Fruit fly (Drosophila melanogaster): ENCODE data around the gene CG14229.
A peak's percentile ranks its signal among the peaks of the same experiment; 100 is the strongest.

CG14229 gene

dm6 chrX:19694792-19695558, at the start of gene CG14229:
CG14229 (minus strand) TSS chrX:19695250.
- TF ChIP-seq Hr39 (GFP tag; optimal IDR thresholded peaks at IDR 0.05) (peak; percentile 34), esn (GFP tag; optimal IDR thresholded peaks at IDR 0.05) (peak; percentile 28), achi (GFP tag; optimal IDR thresholded peaks at IDR 0.05) (peak; percentile 24), Met (GFP tag; optimal IDR thresholded peaks at IDR 0.05) (peak; percentile 29), CG11294 (GFP tag; IDR thresholded peaks at IDR 0.05) (no peak), CG3919 (GFP tag; optimal IDR thresholded peaks at IDR 0.05) (no peak), Eip78C (GFP tag) (peak; percentile 76), Ets96B (tag; optimal IDR thresholded peaks at IDR 0.05) (no peak), CG31627 (GFP tag; optimal IDR thresholded peaks at IDR 0.05) (peak; percentile 45), acj6 (GFP tag; optimal IDR thresholded peaks at IDR 0.05) (peak; percentile 37), topi (GFP tag; optimal IDR thresholded peaks at IDR 0.05) (peak; percentile 47), CG11762 (GFP tag; optimal IDR thresholded peaks at IDR 0.05; ENCODE audit: insufficient read depth) (no peak), CG32006 (GFP tag; optimal IDR thresholded peaks at IDR 0.05) (peak; percentile 43), Smox (GFP tag; optimal IDR thresholded peaks at IDR 0.05) (peak; percentile 44), net (GFP tag; optimal IDR thresholded peaks at IDR 0.05) (no peak), vri (GFP tag; optimal IDR thresholded peaks at IDR 0.05) (no peak), salr (GFP tag; optimal IDR thresholded peaks at IDR 0.05) (no peak), CG6792 (GFP tag; optimal IDR thresholded peaks at IDR 0.05) (peak; percentile 34), Blimp-1 (GFP tag; optimal IDR thresholded peaks at IDR 0.05) (no peak), CG6808 (GFP tag; optimal IDR thresholded peaks at IDR 0.05) (no peak), fd85E (GFP tag; optimal IDR thresholded peaks at IDR 0.05) (no peak), OdsH (GFP tag; optimal IDR thresholded peaks at IDR 0.05) (peak; percentile 44), Sox102F (GFP tag; optimal IDR thresholded peaks at IDR 0.05) (peak; percentile 30), CG8632 (GFP tag; optimal IDR thresholded peaks at IDR 0.05) (peak; percentile 27), cyc (GFP tag; optimal IDR thresholded peaks at IDR 0.05) (peak; percentile 32), CG8119 (GFP tag; IDR thresholded peaks at IDR 0.05) (peak; percentile 35; the same call in 1 of the 3 replicates), CG10669 (GFP tag; optimal IDR thresholded peaks at IDR 0.05) (peak; percentile 5), CG10631 (GFP tag; optimal IDR thresholded peaks at IDR 0.05) (peak; percentile 14), CG34406 (GFP tag; optimal IDR thresholded peaks at IDR 0.05) (peak; percentile 49), pdm3 (GFP tag; optimal IDR thresholded peaks at IDR 0.05) (peak; percentile 56), Sox15 (GFP tag; optimal IDR thresholded peaks at IDR 0.05) (peak; percentile 19), Hr38 (GFP tag; optimal IDR thresholded peaks at IDR 0.05) (no peak), dsx (GFP tag; optimal IDR thresholded peaks at IDR 0.05; ENCODE audit: poor library complexity, severe bottlenecking) (no peak), Sox14 (GFP tag; optimal IDR thresholded peaks at IDR 0.05) (peak; percentile 22), Gug (GFP tag; IDR thresholded peaks at IDR 0.05) (peak; percentile 38), Eip75B (GFP tag; optimal IDR thresholded peaks at IDR 0.05) (no peak), CG6163 (GFP tag; IDR thresholded peaks at IDR 0.05) (peak; percentile 66), CG15336 (GFP tag; IDR thresholded peaks at IDR 0.05) (peak; percentile 61), dac (GFP tag; optimal IDR thresholded peaks at IDR 0.05) (no peak), lz (GFP tag; optimal IDR thresholded peaks at IDR 0.05) (peak; percentile 39), eg (GFP tag; IDR thresholded peaks at IDR 0.05) (peak; percentile 57; the same call in 2 of the 3 replicates), Hr4 (GFP tag; optimal IDR thresholded peaks at IDR 0.05) (peak; percentile 39)
